Worm (Caenorhabditis elegans): ENCODE measurements around the gene dnj-10.

DNA sequence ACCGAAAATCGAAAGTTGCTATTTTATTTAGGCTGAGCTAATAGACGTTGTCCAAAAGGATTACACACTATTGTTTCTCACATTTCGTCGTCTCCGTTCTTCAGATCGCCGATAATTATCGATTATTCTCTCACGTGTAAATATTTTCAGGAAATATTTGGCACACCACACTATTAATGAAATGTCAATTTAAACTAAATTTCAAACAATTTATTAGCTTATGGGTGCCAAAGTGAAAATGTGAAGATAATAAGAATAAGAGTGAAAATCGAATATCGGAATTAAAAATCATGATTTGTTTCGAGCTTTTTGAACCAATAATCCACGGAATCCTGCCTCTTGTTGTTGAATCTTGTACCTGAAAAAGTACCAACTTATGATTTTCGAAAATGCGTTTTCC is 14.4 kb upstream of the dnj-10 start, which contains the start of gene C06E1.11:
- TF ChIP-seq chd-7 (tag; optimal IDR thresholded peaks at IDR 0.05): no peak
- no peak for TF ChIP-seq T26A5.8 (tag; optimal IDR thresholded peaks at IDR 0.05)
- no peak for TF ChIP-seq pbrm-1 (GFP tag; IDR thresholded peaks at IDR 0.05)
- no peak for TF ChIP-seq Y67H2A.10 (GFP tag; conservative IDR thresholded peaks at IDR 0.05)
- TF ChIP-seq nfya-1 (tag; optimal IDR thresholded peaks at IDR 0.05; ENCODE audit: borderline replicate concordance, insufficient read depth): no peak
- TF ChIP-seq snpc-1.1 (tag; optimal IDR thresholded peaks at IDR 0.05; ENCODE audit: insufficient read depth): no peak
- TF ChIP-seq nhr-90 (tag; optimal IDR thresholded peaks at IDR 0.05): no peak
- no peak for TF ChIP-seq hlh-26 (GFP tag; conservative IDR thresholded peaks at IDR 0.05)
- no peak for TF ChIP-seq tlf-1 (GFP tag; optimal IDR thresholded peaks at IDR 0.05)
- no peak for TF ChIP-seq K12H6.12 (tag; optimal IDR thresholded peaks at IDR 0.05)
- TF ChIP-seq lir-1 (GFP tag; conservative IDR thresholded peaks at IDR 0.05): no peak

All from whole organism, young adult.